Fruit fly (Drosophila melanogaster): ENCODE results near the gene nAChRbeta3.

nAChRbeta3 gene

dm6 chr2L:552432-552929 is 7.6 kb downstream of the nAChRbeta3 start, which contains the start of gene Ets21C (continued):
- TF ChIP-seq exex (tag; optimal IDR thresholded peaks at IDR 0.05), result peak; percentile 34
- TF ChIP-seq Nf-YC (tag; optimal IDR thresholded peaks at IDR 0.05), result peak; percentile 54
- TF ChIP-seq CG14050 (GFP tag; IDR thresholded peaks at IDR 0.05), result no peak
- 0 out of 2 replicates have a peak, but pooled peaks have one; percentile 13 for TF ChIP-seq Ptx1 (GFP tag; IDR thresholded peaks at IDR 0.05)
- TF ChIP-seq MTF-1 (GFP tag; optimal IDR thresholded peaks at IDR 0.05; ENCODE audit: borderline replicate concordance), result no peak
- no peak for TF ChIP-seq CG31365 (tag; optimal IDR thresholded peaks at IDR 0.05)
- TF ChIP-seq C15 (GFP tag; IDR thresholded peaks at IDR 0.05), result no peak
- TF ChIP-seq CG15514 (GFP tag; optimal IDR thresholded peaks at IDR 0.05), result peak; percentile 59
- peak; percentile 90 for TF ChIP-seq BtbVII (GFP tag; optimal IDR thresholded peaks at IDR 0.05)
- peak; percentile 84 for TF ChIP-seq nom (GFP tag; optimal IDR thresholded peaks at IDR 0.05)
- TF ChIP-seq bsh (GFP tag; optimal IDR thresholded peaks at IDR 0.05), result peak in 1 of 2 experiments; percentile 27
- TF ChIP-seq Mad (GFP tag; optimal IDR thresholded peaks at IDR 0.05), result no peak
- no peak for TF ChIP-seq CG15696 (tag; optimal IDR thresholded peaks at IDR 0.05)
- TF ChIP-seq CG6654 (GFP tag; optimal IDR thresholded peaks at IDR 0.05), result no peak
- peak; percentile 58 for TF ChIP-seq CG6765 (GFP tag; optimal IDR thresholded peaks at IDR 0.05)
- no peak for TF ChIP-seq Gug (GFP tag; IDR thresholded peaks at IDR 0.05)
- TF ChIP-seq Med (GFP tag), result peak; percentile 90
- TF ChIP-seq Scr (GFP tag; IDR thresholded peaks at IDR 0.05; ENCODE audit: partially characterized antibody), result 0 out of 2 replicates have a peak, but pooled peaks have one; percentile 22
- no peak for TF ChIP-seq pum (GFP tag; optimal IDR thresholded peaks at IDR 0.05)
- no peak for TF ChIP-seq CG7963 (GFP tag; IDR thresholded peaks at IDR 0.05; ENCODE audit: partially characterized antibody)
- no peak for TF ChIP-seq gem (tag; optimal IDR thresholded peaks at IDR 0.05)
- TF ChIP-seq CG13894 (tag; optimal IDR thresholded peaks at IDR 0.05), result peak; percentile 32
- TF ChIP-seq lab (GFP tag; optimal IDR thresholded peaks at IDR 0.05), result peak; percentile 69
- no peak for TF ChIP-seq CG6272 (GFP tag; IDR thresholded peaks at IDR 0.05)
- TF ChIP-seq mld (GFP tag; IDR thresholded peaks at IDR 0.05; ENCODE audit: partially characterized antibody), result no peak
- TF ChIP-seq Trl (optimal IDR thresholded peaks at IDR 0.05), result peak; percentile 50 to 72
- peak; percentile 28 for TF ChIP-seq Trl (GFP tag; optimal IDR thresholded peaks at IDR 0.05)
- no peak for TF ChIP-seq Poxn (GFP tag; IDR thresholded peaks at IDR 0.05)
- TF ChIP-seq CG13287 (GFP tag; IDR thresholded peaks at IDR 0.05; ENCODE audit: partially characterized antibody), result peak; percentile 65
- peak; percentile 65 for TF ChIP-seq Atf6 (GFP tag; IDR thresholded peaks at IDR 0.05)
- TF ChIP-seq CG3847 (GFP tag; IDR thresholded peaks at IDR 0.05), result no peak
- TF ChIP-seq Vsx1 (GFP tag; optimal IDR thresholded peaks at IDR 0.05), result no peak
- peak; percentile 34 for TF ChIP-seq CG18599 (GFP tag; optimal IDR thresholded peaks at IDR 0.05)
- peak; percentile 7; the same call in 1 of the 2 replicates for TF ChIP-seq MBD-R2 (GFP tag; IDR thresholded peaks at IDR 0.05)
- TF ChIP-seq CG34376 (GFP tag; optimal IDR thresholded peaks at IDR 0.05), result peak; percentile 69
- TF ChIP-seq CG15479 (GFP tag; optimal IDR thresholded peaks at IDR 0.05), result no peak
- no peak for TF ChIP-seq CG1024 (GFP tag; IDR thresholded peaks at IDR 0.05)
- TF ChIP-seq CG12071 (GFP tag; optimal IDR thresholded peaks at IDR 0.05), result peak; percentile 53
- TF ChIP-seq HmgZ (tag; optimal IDR thresholded peaks at IDR 0.05), result peak; percentile 30
- TF ChIP-seq row (GFP tag; IDR thresholded peaks at IDR 0.05), result 0 out of 3 replicates have a peak, but pooled peaks have one; percentile 13
- no peak for TF ChIP-seq CG8089 (GFP tag; optimal IDR thresholded peaks at IDR 0.05)
- TF ChIP-seq Stat92E (GFP tag; optimal IDR thresholded peaks at IDR 0.05), result peak in 1 of 3 experiments; percentile 38
- no peak for TF ChIP-seq CG33213 (GFP tag; optimal IDR thresholded peaks at IDR 0.05)
- TF ChIP-seq sr (GFP tag; IDR thresholded peaks at IDR 0.05), result 0 out of 3 replicates have a peak, but pooled peaks have one; percentile 4
- peak; percentile 90 for TF ChIP-seq crol (GFP tag; IDR thresholded peaks at IDR 0.05)
- TF ChIP-seq Drgx (GFP tag; IDR thresholded peaks at IDR 0.05), result peak; percentile 75
- 0 out of 3 replicates have a peak, but pooled peaks have one; percentile 22 for TF ChIP-seq CG11695 (GFP tag; IDR thresholded peaks at IDR 0.05)
- peak; percentile 97 for TF ChIP-seq shn (GFP tag; optimal IDR thresholded peaks at IDR 0.05)
- TF ChIP-seq Hr78 (GFP tag; optimal IDR thresholded peaks at IDR 0.05), result peak in 1 of 2 experiments; percentile 95

Measured in whole organism, embryonic.